Worm (Caenorhabditis elegans) whole organism, L3 larva: ENCODE data around the gene twk-16.

ENCODE experiments used
- egl-27 ChIP-seq: sonication (generic microtip); optimal IDR thresholded peaks from 4 replicates; lab custom pipeline; 2017; ENCODE audit warnings: missing biosample characterization, missing genetic modification reagents, missing genetic modification characterization
- elt-2 ChIP-seq: sonication (generic microtip); optimal IDR thresholded peaks from 2 replicates; lab custom pipeline; 2016; ENCODE audit warnings: missing genetic modification reagents, mild to moderate bottlenecking, missing genetic modification characterization, missing compliant biosample characterization
- nhr-28 ChIP-seq: fragments of 150-350 bp; optimal IDR thresholded peaks from 2 replicates; lab custom pipeline; 2014; ENCODE audit warnings: missing biosample characterization, missing genetic modification characterization
- pha-4 ChIP-seq: fragments of 150-350 bp; optimal IDR thresholded peaks from 2 replicates; lab custom pipeline; 2014; ENCODE audit warnings: missing biosample characterization, missing genetic modification reagents, missing genetic modification characterization

DNA sequence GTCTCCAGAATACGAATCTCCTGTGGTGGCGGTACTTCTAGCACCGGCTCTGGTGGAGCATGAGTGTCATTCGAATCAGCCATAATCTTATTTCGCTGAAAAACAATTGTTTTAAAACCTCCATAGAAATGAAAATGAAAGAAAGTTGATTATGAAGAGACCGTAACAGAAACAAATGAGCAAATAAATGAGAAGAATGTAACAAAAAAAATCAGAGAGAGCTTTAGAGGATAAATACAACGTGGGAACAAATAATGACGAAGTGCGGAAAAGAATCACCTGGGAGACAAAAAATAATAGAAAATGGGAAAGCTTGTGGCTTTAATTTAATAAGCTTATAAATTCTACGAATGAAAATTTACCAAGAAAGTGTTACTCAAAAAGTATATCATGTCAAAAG lies 46.1 kb downstream of the twk-16 start, which contains the start of gene spc-1:
- TF ChIP-seq pha-4 (tag; lab: Kevin White, UChicago) (no peak), elt-2 (tag; lab: Kevin White, UChicago) (no peak), nhr-28 (no peak), egl-27 (no peak)
